Worm (Caenorhabditis elegans): ENCODE measurements around the gene nhr-274.
A peak's percentile ranks its signal among the peaks of the same experiment; 100 is the strongest.

The nhr-274 gene

ce11 chrIV:1624447-1624846 is 20.7 kb downstream of the nhr-274 start:
- TF ChIP-seq F23B12.7 (tag; optimal IDR thresholded peaks at IDR 0.05; ENCODE audit: insufficient read depth) (no peak), ceh-79 (tag; optimal IDR thresholded peaks at IDR 0.05) (no peak), bed-2 (GFP tag; IDR thresholded peaks at IDR 0.05) (no peak), zfh-2 (GFP tag; conservative IDR thresholded peaks at IDR 0.05) (no peak), mes-4 (tag; optimal IDR thresholded peaks at IDR 0.05) (no peak), nhr-179 (tag; optimal IDR thresholded peaks at IDR 0.05) (no peak), lir-1 (GFP tag; conservative IDR thresholded peaks at IDR 0.05) (no peak), madf-3 (GFP tag; IDR thresholded peaks at IDR 0.05) (no peak), ztf-6 (GFP tag; IDR thresholded peaks at IDR 0.05) (no peak), aptf-2 (GFP tag; conservative IDR thresholded peaks at IDR 0.05) (no peak), die-1 (tag; optimal IDR thresholded peaks at IDR 0.05) (no peak), chd-7 (tag; optimal IDR thresholded peaks at IDR 0.05) (no peak), hlh-12 (tag; optimal IDR thresholded peaks at IDR 0.05) (no peak), ccch-3 (GFP tag; optimal IDR thresholded peaks at IDR 0.05) (no peak), madf-8 (GFP tag; conservative IDR thresholded peaks at IDR 0.05) (no peak), ztf-3 (GFP tag; optimal IDR thresholded peaks at IDR 0.05) (no peak), Y53G8AR.9 (GFP tag; conservative IDR thresholded peaks at IDR 0.05) (no peak), ztf-22 (GFP tag; optimal IDR thresholded peaks at IDR 0.05) (no peak), C17E4.6 (GFP tag; IDR thresholded peaks at IDR 0.05) (no peak)

- peak; percentile 30; the same call in 1 of the 2 replicates for TF ChIP-seq hmg-1.2 (GFP tag; IDR thresholded peaks at IDR 0.05)
- TF ChIP-seq lsl-1 (GFP tag; optimal IDR thresholded peaks at IDR 0.05) = no peak
- no peak for TF ChIP-seq unc-62 (GFP tag; optimal IDR thresholded peaks at IDR 0.05)
- no peak for TF ChIP-seq F22D6.2 (tag; optimal IDR thresholded peaks at IDR 0.05)
- TF ChIP-seq sdz-38 (tag; optimal IDR thresholded peaks at IDR 0.05) = no peak
- TF ChIP-seq dox-1 (GFP tag; IDR thresholded peaks at IDR 0.05) = no peak
- peak; percentile 30 for TF ChIP-seq ceh-27 (GFP tag; optimal IDR thresholded peaks at IDR 0.05)
- no peak for TF ChIP-seq tbx-9 (tag; optimal IDR thresholded peaks at IDR 0.05; ENCODE audit: borderline replicate concordance)
- TF ChIP-seq rpc-1 (optimal IDR thresholded peaks at IDR 0.05) = no peak
- no peak for TF ChIP-seq rpc-1 (tag; optimal IDR thresholded peaks at IDR 0.05)
- no peak for TF ChIP-seq attf-3 (GFP tag; conservative IDR thresholded peaks at IDR 0.05)
- TF ChIP-seq egl-44 (GFP tag; IDR thresholded peaks at IDR 0.05) = no peak
- TF ChIP-seq F33H1.4 (GFP tag; IDR thresholded peaks at IDR 0.05) = no peak
- TF ChIP-seq mes-4 (tag; optimal IDR thresholded peaks at IDR 0.05) = no peak
- peak; percentile 20 for TF ChIP-seq lin-40 (tag; optimal IDR thresholded peaks at IDR 0.05)
- no peak for TF ChIP-seq F55B11.4 (tag; optimal IDR thresholded peaks at IDR 0.05; ENCODE audit: borderline replicate concordance, insufficient read depth)
- TF ChIP-seq sea-2 (GFP tag; IDR thresholded peaks at IDR 0.05) = no peak
- TF ChIP-seq hlh-12 (tag; optimal IDR thresholded peaks at IDR 0.05) = no peak
- TF ChIP-seq zim-3 (tag; optimal IDR thresholded peaks at IDR 0.05) = no peak
- TF ChIP-seq nhr-90 (tag; optimal IDR thresholded peaks at IDR 0.05) = no peak
Observed at ce11 chrIV:1623712-1624111, 21.4 kb downstream of the nhr-274 start, which contains the start of gene nhr-87. nhr-87 (plus strand) TSS chrIV:1624029.

- TF ChIP-seq attf-3 (GFP tag; conservative IDR thresholded peaks at IDR 0.05) (no peak), ztf-22 (GFP tag; optimal IDR thresholded peaks at IDR 0.05) (no peak), lin-26 (GFP tag; IDR thresholded peaks at IDR 0.05) (no peak), lsy-27 (tag; optimal IDR thresholded peaks at IDR 0.05; ENCODE audit: borderline replicate concordance, insufficient read depth) (no peak), hmg-1.2 (GFP tag; IDR thresholded peaks at IDR 0.05) (peak; percentile 11; the same call in 1 of the 2 replicates), pbrm-1 (GFP tag; IDR thresholded peaks at IDR 0.05) (no peak), atf-7 (tag; optimal IDR thresholded peaks at IDR 0.05) (no peak), egl-44 (GFP tag; IDR thresholded peaks at IDR 0.05) (no peak), hrde-1 (tag; optimal IDR thresholded peaks at IDR 0.05; ENCODE audit: borderline replicate concordance) (no peak), bed-1 (GFP tag; IDR thresholded peaks at IDR 0.05) (no peak), hsf-1 (GFP tag; IDR thresholded peaks at IDR 0.05) (no peak), lir-1 (GFP tag; conservative IDR thresholded peaks at IDR 0.05) (no peak), nfya-2 (GFP tag; IDR thresholded peaks at IDR 0.05) (no peak), ztf-26 (tag; optimal IDR thresholded peaks at IDR 0.05) (no peak), nhr-80 (tag; optimal IDR thresholded peaks at IDR 0.05) (peak; percentile 13)
Observed at ce11 chrIV:1619519-1620311, 25.4 kb downstream of the nhr-274 start, which contains the start of gene nhr-92. nhr-92 (plus strand) TSS chrIV:1620094.
